Worm (Caenorhabditis elegans) whole organism, L4 larva: ENCODE measurements around the gene ucr-2.3.

Experiments
- D1046.2 ChIP-seq: fragments of 200-800 bp; sonication (Bioruptor generic); IDR thresholded peaks from 2 replicates; pipeline ENCODE4 v1.3.6; 2022; ENCODE audit warnings: missing genetic modification characterization, missing compliant biosample characterization
- F44E2.7 ChIP-seq: fragments of 200-800 bp; sonication (Bioruptor generic); IDR thresholded peaks from 2 replicates; pipeline ENCODE4 v2.1.2; 2022; ENCODE audit warnings: missing genetic modification characterization, missing compliant biosample characterization
- T20F7.1 ChIP-seq: fragments of 200-800 bp; sonication (Bioruptor generic); optimal IDR thresholded peaks from 2 replicates; lab custom pipeline; 2018; ENCODE audit warnings: mild to moderate bottlenecking, missing genetic modification characterization, missing compliant biosample characterization
- Y5F2A.4 ChIP-seq: fragments of 200-800 bp; sonication (Bioruptor generic); optimal IDR thresholded peaks from 2 replicates; lab custom pipeline; 2018; ENCODE audit warnings: mild to moderate bottlenecking, missing genetic modification characterization, missing compliant biosample characterization
- ZK337.2 ChIP-seq: fragments of 200-800 bp; sonication (Bioruptor generic); IDR thresholded peaks from 2 replicates; pipeline ENCODE4 v1.3.6; 2022; ENCODE audit warnings: missing genetic modification reagents, missing genetic modification characterization, missing compliant biosample characterization
- aly-2 ChIP-seq: sonication (generic microtip); optimal IDR thresholded peaks from 2 replicates; lab custom pipeline; 2018; ENCODE audit warnings: missing biosample characterization, missing genetic modification characterization
- arid-1 ChIP-seq: fragments of 200-800 bp; sonication (Bioruptor generic); conservative IDR thresholded peaks from 2 replicates; pipeline ENCODE4 v1.3.6; 2022; ENCODE audit warnings: missing genetic modification reagents, missing genetic modification characterization, missing compliant biosample characterization
- ceh-32 ChIP-seq: sonication (generic microtip); optimal IDR thresholded peaks from 2 replicates; lab custom pipeline; 2016; ENCODE audit warnings: mild to moderate bottlenecking, missing genetic modification characterization, missing compliant biosample characterization; ENCODE audit not compliant: poor library complexity
- ceh-44 ChIP-seq: fragments of 200-800 bp; sonication (Bioruptor generic); IDR thresholded peaks from 2 replicates; pipeline ENCODE4 v1.3.6; 2022; ENCODE audit warnings: missing genetic modification reagents, missing genetic modification characterization, missing compliant biosample characterization
- ceh-82 ChIP-seq: sonication (generic microtip); optimal IDR thresholded peaks from 2 replicates; lab custom pipeline; 2017; ENCODE audit warnings: missing biosample characterization, missing genetic modification characterization
- daf-16 ChIP-seq, 3 experiments: sonication (generic microtip); optimal IDR thresholded peaks; 2 replicates each; lab custom pipeline; 2016 to 2017; ENCODE audit warnings: missing genetic modification characterization in 3 of 3, missing genetic modification reagents in 3 of 3, mild to moderate bottlenecking in 2 of 3, missing compliant biosample characterization in 2 of 3, missing biosample characterization in 1 of 3, moderate library complexity in 1 of 3
- daf-19 ChIP-seq: fragments of 200-800 bp; sonication (Bioruptor generic); conservative IDR thresholded peaks from 2 replicates; pipeline ENCODE4 v1.3.6; 2022; ENCODE audit warnings: missing genetic modification characterization, missing compliant biosample characterization
- dmd-6 ChIP-seq: fragments of 200-800 bp; sonication (Bioruptor generic); IDR thresholded peaks from 2 replicates; pipeline ENCODE4 v1.3.6; 2022; ENCODE audit warnings: missing genetic modification reagents, missing genetic modification characterization, missing compliant biosample characterization
- duxl-1 ChIP-seq: sonication (generic microtip); optimal IDR thresholded peaks from 2 replicates; lab custom pipeline; 2016; ENCODE audit warnings: mild to moderate bottlenecking, missing genetic modification characterization, moderate library complexity, missing compliant biosample characterization; ENCODE audit not compliant: poor library complexity
- egl-27 ChIP-seq: sonication (generic microtip); optimal IDR thresholded peaks from 3 replicates; lab custom pipeline; 2017; ENCODE audit warnings: missing biosample characterization, missing genetic modification reagents, missing genetic modification characterization
- egl-43 ChIP-seq: fragments of 200-800 bp; sonication (Bioruptor generic); IDR thresholded peaks from 2 replicates; pipeline ENCODE4 v1.3.6; 2022; ENCODE audit warnings: missing genetic modification reagents, missing genetic modification characterization, missing compliant biosample characterization
- fkh-10 ChIP-seq: fragments of 150-350 bp; optimal IDR thresholded peaks from 2 replicates; lab custom pipeline; 2014; ENCODE audit warnings: missing biosample characterization, missing genetic modification reagents, missing genetic modification characterization
- fos-1 ChIP-seq: fragments of 150-350 bp; optimal IDR thresholded peaks from 2 replicates; lab custom pipeline; 2014; ENCODE audit warnings: missing biosample characterization, missing genetic modification characterization
- gei-8 ChIP-seq: fragments of 200-800 bp; sonication (Bioruptor generic); optimal IDR thresholded peaks from 2 replicates; lab custom pipeline; 2018; ENCODE audit warnings: mild to moderate bottlenecking, missing genetic modification characterization, missing compliant biosample characterization
- hif-1 ChIP-seq, 2 experiments: sonication (generic microtip); optimal IDR thresholded peaks; 2 replicates each; lab custom pipeline; 2016 to 2017; ENCODE audit warnings: missing compliant biosample characterization in 2 of 2, missing genetic modification characterization in 2 of 2, missing genetic modification reagents in 2 of 2, missing genotype in 2 of 2, mild to moderate bottlenecking in 1 of 2
- hlh-11 ChIP-seq: fragments of 200-800 bp; sonication (Bioruptor generic); optimal IDR thresholded peaks from 2 replicates; lab custom pipeline; 2018; ENCODE audit warnings: mild to moderate bottlenecking, missing genetic modification characterization, missing compliant biosample characterization
- hlh-30 ChIP-seq: sonication (generic microtip); optimal IDR thresholded peaks from 2 replicates; lab custom pipeline; 2017; ENCODE audit warnings: antibody characterized with exemption, mild to moderate bottlenecking, missing genetic modification characterization, missing compliant biosample characterization; ENCODE audit not compliant: insufficient read depth
- hmg-1.1 ChIP-seq: fragments of 200-800 bp; sonication (Bioruptor generic); IDR thresholded peaks from 2 replicates; pipeline ENCODE4 v1.3.6; 2022; ENCODE audit warnings: missing genetic modification reagents, missing genetic modification characterization, missing compliant biosample characterization
- lim-7 ChIP-seq: fragments of 200-800 bp; sonication (Bioruptor generic); IDR thresholded peaks from 2 replicates; pipeline ENCODE4 v1.3.6; 2022; ENCODE audit warnings: missing genetic modification characterization, missing compliant biosample characterization
- lin-1 ChIP-seq: fragments of 200-800 bp; sonication (Bioruptor generic); IDR thresholded peaks from 2 replicates; pipeline ENCODE4 v1.3.6; 2022; ENCODE audit warnings: missing genetic modification reagents, missing genetic modification characterization, missing compliant biosample characterization
- lin-13 ChIP-seq: fragments of 150-350 bp; optimal IDR thresholded peaks from 2 replicates; lab custom pipeline; 2014; ENCODE audit warnings: missing biosample characterization, missing genetic modification reagents, missing genetic modification characterization
- lin-39 ChIP-seq: fragments of 150-350 bp; optimal IDR thresholded peaks from 2 replicates; lab custom pipeline; 2014; ENCODE audit warnings: missing biosample characterization, missing genetic modification reagents, missing genetic modification characterization
- lsy-2 ChIP-seq, 2 experiments: fragments of 150-350 bp in 1 of 2; sonication (generic microtip) in 1 of 2; optimal IDR thresholded peaks; 2 replicates each; lab custom pipeline; 2014 to 2017; ENCODE audit warnings: missing biosample characterization in 2 of 2, missing genetic modification characterization in 2 of 2
- mdl-1 ChIP-seq, 2 experiments: fragments of 150-350 bp in 1 of 2; sonication (generic microtip) in 1 of 2; optimal IDR thresholded peaks; 2 replicates each; lab custom pipeline; 2014 to 2017; ENCODE audit warnings: missing biosample characterization in 2 of 2, missing genetic modification characterization in 2 of 2
- mes-2 ChIP-seq: sonication (generic microtip); optimal IDR thresholded peaks from 2 replicates; lab custom pipeline; 2016; ENCODE audit warnings: missing genotype, mild to moderate bottlenecking, missing genetic modification characterization, missing compliant biosample characterization; ENCODE audit not compliant: poor library complexity, severe bottlenecking
- mxl-2 ChIP-seq: fragments of 200-800 bp; sonication (Bioruptor generic); conservative IDR thresholded peaks from 2 replicates; pipeline ENCODE4 v1.3.6; 2022; ENCODE audit warnings: missing genetic modification reagents, missing genetic modification characterization, missing compliant biosample characterization
- nhr-10 ChIP-seq: fragments of 150-350 bp; optimal IDR thresholded peaks from 2 replicates; lab custom pipeline; 2014; ENCODE audit warnings: missing biosample characterization, missing genetic modification characterization
- nhr-102 ChIP-seq: sonication (generic microtip); optimal IDR thresholded peaks from 2 replicates; lab custom pipeline; 2016; ENCODE audit warnings: mild to moderate bottlenecking, missing genetic modification characterization, moderate library complexity, missing compliant biosample characterization
- nhr-11 ChIP-seq: fragments of 150-350 bp; optimal IDR thresholded peaks from 2 replicates; lab custom pipeline; 2014; ENCODE audit warnings: missing biosample characterization, missing genetic modification characterization
- nhr-28 ChIP-seq: fragments of 150-350 bp; optimal IDR thresholded peaks from 2 replicates; lab custom pipeline; 2014; ENCODE audit warnings: missing biosample characterization, missing genetic modification characterization
- nhr-48 ChIP-seq: sonication (generic microtip); optimal IDR thresholded peaks from 2 replicates; lab custom pipeline; 2016; ENCODE audit warnings: mild to moderate bottlenecking, missing genetic modification characterization, missing compliant biosample characterization
- nhr-6 ChIP-seq: fragments of 150-350 bp; optimal IDR thresholded peaks from 2 replicates; lab custom pipeline; 2014; ENCODE audit warnings: missing biosample characterization, missing genetic modification characterization
- nhr-77 ChIP-seq: fragments of 150-350 bp; optimal IDR thresholded peaks from 2 replicates; lab custom pipeline; 2014; ENCODE audit warnings: missing biosample characterization, missing genetic modification characterization
- php-3 ChIP-seq: fragments of 200-800 bp; sonication (Bioruptor generic); IDR thresholded peaks from 2 replicates; pipeline ENCODE4 v1.3.6; 2022; ENCODE audit warnings: missing genetic modification reagents, missing genetic modification characterization, missing compliant biosample characterization
- pqm-1 ChIP-seq: sonication (generic microtip); optimal IDR thresholded peaks from 2 replicates; lab custom pipeline; 2017; ENCODE audit warnings: missing biosample characterization, missing genetic modification characterization
- rbr-2 ChIP-seq: sonication (generic microtip); optimal IDR thresholded peaks from 2 replicates; lab custom pipeline; 2016; ENCODE audit warnings: missing genotype, missing genetic modification characterization, missing compliant biosample characterization
- sdz-12 ChIP-seq: fragments of 200-800 bp; sonication (Bioruptor generic); optimal IDR thresholded peaks from 2 replicates; lab custom pipeline; 2018; ENCODE audit warnings: mild to moderate bottlenecking, missing genetic modification characterization, missing compliant biosample characterization
- snpc-4 ChIP-seq: fragments of 150-350 bp; optimal IDR thresholded peaks from 2 replicates; lab custom pipeline; 2014; ENCODE audit warnings: missing biosample characterization, missing genetic modification characterization
- spr-1 ChIP-seq: sonication (generic microtip); optimal IDR thresholded peaks from 2 replicates; lab custom pipeline; 2016; ENCODE audit warnings: mild to moderate bottlenecking, missing genetic modification characterization, missing compliant biosample characterization
- unc-130 ChIP-seq: sonication (generic microtip); optimal IDR thresholded peaks from 2 replicates; lab custom pipeline; 2016; ENCODE audit warnings: missing genetic modification reagents, missing genetic modification characterization, missing compliant biosample characterization
- vab-7 ChIP-seq: fragments of 200-800 bp; sonication (Bioruptor generic); IDR thresholded peaks from 2 replicates; pipeline ENCODE4 v1.3.6; 2022; ENCODE audit warnings: missing genetic modification reagents, missing genetic modification characterization, missing compliant biosample characterization
- zfp-3 ChIP-seq: fragments of 200-800 bp; sonication (Bioruptor generic); conservative IDR thresholded peaks from 2 replicates; pipeline ENCODE4 v1.3.6; 2022; ENCODE audit warnings: missing genetic modification reagents, missing genetic modification characterization, missing compliant biosample characterization
- zip-2 ChIP-seq: fragments of 150-350 bp; optimal IDR thresholded peaks from 2 replicates; lab custom pipeline; 2014; ENCODE audit warnings: missing biosample characterization, missing genetic modification characterization
- ztf-7 ChIP-seq: fragments of 150-350 bp; optimal IDR thresholded peaks from 2 replicates; lab custom pipeline; 2014; ENCODE audit warnings: missing biosample characterization, missing genetic modification characterization

Gene ucr-2.3

ce11 chrIII:832855-833504, 46.7 kb upstream of the ucr-2.3 start, which contains the start of gene zip-2:
zip-2 (plus strand) TSS chrIII:832982.
- TF ChIP-seq vab-7 (GFP tag; lab: Robert Waterston, UW) (no peak), nhr-6 (tag; lab: Kevin White, UChicago) (peak; percentile 83), snpc-4 (tag; lab: Kevin White, UChicago) (no peak), hlh-11 (peak; percentile 89), ceh-32 (no peak), hif-1 (tag; optimal IDR thresholded peaks at IDR 0.05; lab: Kevin White, UChicago) (no peak), nhr-77 (tag; lab: Kevin White, UChicago) (peak; percentile 71), nhr-48 (tag; lab: Kevin White, UChicago) (peak; percentile 53), fkh-10 (no peak), nhr-28 (tag; lab: Kevin White, UChicago) (peak; percentile 91), hlh-30 (tag; lab: Kevin White, UChicago) (peak; percentile 74), zip-2 (tag; lab: Kevin White, UChicago) (no peak), T20F7.1 (GFP tag; lab: Kevin White, UChicago) (peak; percentile 38), lin-1 (GFP tag; lab: Robert Waterston, UW) (peak; percentile 72; the same call in 1 of the 2 replicates), nhr-11 (tag; lab: Kevin White, UChicago) (peak; percentile 33), F44E2.7 (GFP tag; lab: Robert Waterston, UW) (no peak), aly-2 (tag; lab: Kevin White, UChicago) (no peak), zfp-3 (GFP tag; lab: Robert Waterston, UW) (no peak), lsy-2 (tag; optimal IDR thresholded peaks at IDR 0.05; lab: Kevin White, UChicago) (peak in 1 of 2 experiments; percentile 58), sdz-12 (GFP tag; lab: Kevin White, UChicago) (no peak), D1046.2 (no peak), hmg-1.1 (GFP tag; lab: Robert Waterston, UW) (no peak), egl-27 (tag; lab: Kevin White, UChicago) (no peak), gei-8 (GFP tag; lab: Kevin White, UChicago) (no peak), ztf-7 (tag; lab: Kevin White, UChicago) (peak; percentile 7), fos-1 (tag; lab: Kevin White, UChicago) (no peak), ceh-44 (GFP tag; lab: Robert Waterston, UW) (no peak), duxl-1 (tag; lab: Kevin White, UChicago) (no peak), ZK337.2 (GFP tag; lab: Robert Waterston, UW) (no peak), arid-1 (no peak), dmd-6 (GFP tag; lab: Robert Waterston, UW) (peak; percentile 90), Y5F2A.4 (GFP tag; lab: Kevin White, UChicago) (no peak), spr-1 (tag; lab: Kevin White, UChicago) (no peak), php-3 (GFP tag; lab: Robert Waterston, UW) (peak; percentile 64), mxl-2 (GFP tag; lab: Robert Waterston, UW) (no peak), mes-2 (tag; lab: Kevin White, UChicago) (peak; percentile 43), lim-7 (GFP tag; lab: Robert Waterston, UW) (no peak), daf-16 (GFP tag; optimal IDR thresholded peaks at IDR 0.05; lab: Kevin White, UChicago) (no peak), daf-16 (tag; optimal IDR thresholded peaks at IDR 0.05; lab: Kevin White, UChicago) (peak; percentile 95), mdl-1 (tag; optimal IDR thresholded peaks at IDR 0.05; lab: Kevin White, UChicago) (no peak), ceh-82 (tag; lab: Kevin White, UChicago) (no peak), lin-13 (GFP tag; lab: Kevin White, UChicago) (no peak), pqm-1 (tag; lab: Kevin White, UChicago) (peak; percentile 84), lin-39 (no peak), daf-19 (GFP tag; lab: Robert Waterston, UW) (no peak), nhr-10 (tag; lab: Kevin White, UChicago) (peak; percentile 50), unc-130 (GFP tag; lab: Kevin White, UChicago) (no peak), rbr-2 (tag; lab: Kevin White, UChicago) (no peak), nhr-102 (peak; percentile 29), egl-43 (no peak)
